Worm (Caenorhabditis elegans) whole organism, young adult: Measurements from ENCODE around the gene ZK688.7.

Source experiments
- dpl-1 ChIP-seq: fragments of 150-350 bp; optimal IDR thresholded peaks from 2 replicates; lab custom pipeline; 2014; ENCODE audit warnings: missing biosample characterization, missing genetic modification reagents, missing genetic modification characterization
- rcor-1 ChIP-seq: fragments of 200-800 bp; sonication (Bioruptor generic); IDR thresholded peaks from 2 replicates; pipeline ENCODE4 v1.3.6; 2022; ENCODE audit warnings: missing genetic modification reagents, missing genetic modification characterization, missing compliant biosample characterization

DNA sequence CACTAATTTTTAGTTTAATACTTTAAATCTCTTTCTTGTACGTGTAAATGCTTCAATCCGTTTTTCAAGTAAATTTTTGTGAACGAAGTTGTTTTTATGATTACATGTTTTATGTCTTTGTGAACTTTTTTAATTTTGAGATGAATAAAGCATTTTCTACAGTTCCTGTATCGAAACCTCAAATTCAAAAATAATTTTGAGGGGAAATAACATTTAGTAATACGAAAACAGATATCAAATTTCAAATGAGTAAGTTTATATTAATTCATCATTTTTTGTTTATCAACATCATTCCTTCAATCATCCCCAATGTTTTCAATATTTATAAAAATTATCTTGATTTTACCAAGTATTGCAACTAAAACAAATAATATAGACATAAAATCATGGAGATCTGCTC, 26.1 kb upstream of the ZK688.7 start, which contains the start of gene C29E4.10:
- TF ChIP-seq rcor-1, result no peak
- TF ChIP-seq dpl-1, result no peak
